Worm (Caenorhabditis elegans): ENCODE measurements around the gene lev-9.

The lev-9 gene

ce11 chrX:6253899-6254670, 37.4 kb downstream of the lev-9 start (continued):
- TF ChIP-seq mep-1 (tag; optimal IDR thresholded peaks at IDR 0.05) (peak; percentile 61), madf-5 (GFP tag; IDR thresholded peaks at IDR 0.05) (no peak), lin-29 (GFP tag; IDR thresholded peaks at IDR 0.05) (no peak), unc-130 (GFP tag; optimal IDR thresholded peaks at IDR 0.05) (no peak), fkh-10 (GFP tag; optimal IDR thresholded peaks at IDR 0.05) (no peak), attf-4 (tag; optimal IDR thresholded peaks at IDR 0.05) (no peak), F49E8.2 (tag; optimal IDR thresholded peaks at IDR 0.05; ENCODE audit: borderline replicate concordance) (no peak), unc-62 (GFP tag; optimal IDR thresholded peaks at IDR 0.05 in 1 of 2) (peak in 1 of 2 experiments; percentile 83), unc-62 (tag; optimal IDR thresholded peaks at IDR 0.05) (no peak), R02D3.7 (tag; optimal IDR thresholded peaks at IDR 0.05) (no peak), snpc-4 (tag; optimal IDR thresholded peaks at IDR 0.05) (no peak), nhr-76 (tag; optimal IDR thresholded peaks at IDR 0.05) (peak; percentile 42)

ce11 chrX:6253566-6253898, 38.0 kb downstream of the lev-9 start:
- TF ChIP-seq ZK546.5 (tag; optimal IDR thresholded peaks at IDR 0.05): no peak
- TF ChIP-seq lim-7 (GFP tag; IDR thresholded peaks at IDR 0.05): no peak
- no peak for TF ChIP-seq nhr-48 (tag; optimal IDR thresholded peaks at IDR 0.05)
- no peak for TF ChIP-seq nhr-10 (tag; optimal IDR thresholded peaks at IDR 0.05)
- no peak for TF ChIP-seq lin-13 (GFP tag; optimal IDR thresholded peaks at IDR 0.05)
- TF ChIP-seq daf-12 (tag; optimal IDR thresholded peaks at IDR 0.05): no peak
- TF ChIP-seq nhr-6 (tag; optimal IDR thresholded peaks at IDR 0.05): no peak
- no peak for TF ChIP-seq zfp-3 (GFP tag; conservative IDR thresholded peaks at IDR 0.05)
- no peak for TF ChIP-seq mxl-3 (GFP tag; optimal IDR thresholded peaks at IDR 0.05)
- TF ChIP-seq nhr-28 (tag; optimal IDR thresholded peaks at IDR 0.05): no peak
- TF ChIP-seq lir-3 (tag; optimal IDR thresholded peaks at IDR 0.05): no peak
- no peak for TF ChIP-seq ZK337.2 (GFP tag; IDR thresholded peaks at IDR 0.05)
- TF ChIP-seq snpc-1.2 (GFP tag; IDR thresholded peaks at IDR 0.05): no peak
- no peak for TF ChIP-seq spr-3 (GFP tag; optimal IDR thresholded peaks at IDR 0.05)
- peak; percentile 95 for TF ChIP-seq aha-1 (tag)
- TF ChIP-seq ceh-62 (tag; optimal IDR thresholded peaks at IDR 0.05): no peak
- TF ChIP-seq ces-1 (GFP tag; optimal IDR thresholded peaks at IDR 0.05): no peak
- TF ChIP-seq nhr-25 (tag; optimal IDR thresholded peaks at IDR 0.05; ENCODE audit: borderline replicate concordance, insufficient read depth): no peak
- TF ChIP-seq tra-1 (GFP tag; IDR thresholded peaks at IDR 0.05): 0 out of 2 replicates have a peak, but pooled peaks have one; percentile 33
- TF ChIP-seq daf-16 (GFP tag; optimal IDR thresholded peaks at IDR 0.05): no peak
- TF ChIP-seq daf-16 (tag; optimal IDR thresholded peaks at IDR 0.05): no peak
- no peak for TF ChIP-seq snpc-4 (tag; optimal IDR thresholded peaks at IDR 0.05)
- no peak for TF ChIP-seq arid-1 (GFP tag; conservative IDR thresholded peaks at IDR 0.05)
- no peak for TF ChIP-seq ceh-82 (tag; optimal IDR thresholded peaks at IDR 0.05)
- peak; percentile 87 for TF ChIP-seq nhr-77 (tag; optimal IDR thresholded peaks at IDR 0.05)
- TF ChIP-seq F26F4.8 (GFP tag; conservative IDR thresholded peaks at IDR 0.05): no peak
- no peak for TF ChIP-seq mes-2 (tag; optimal IDR thresholded peaks at IDR 0.05; ENCODE audit: poor library complexity, severe bottlenecking)
- TF ChIP-seq fos-1 (tag; optimal IDR thresholded peaks at IDR 0.05): peak; percentile 10
- TF ChIP-seq spr-1 (tag; optimal IDR thresholded peaks at IDR 0.05): no peak
- TF ChIP-seq daf-8 (GFP tag; IDR thresholded peaks at IDR 0.05): no peak
- TF ChIP-seq D1046.2 (GFP tag; IDR thresholded peaks at IDR 0.05): no peak
- no peak for TF ChIP-seq dve-1 (tag; optimal IDR thresholded peaks at IDR 0.05; ENCODE audit: insufficient read depth)
- no peak for TF ChIP-seq nhr-11 (tag; optimal IDR thresholded peaks at IDR 0.05)
- TF ChIP-seq zip-11 (GFP tag; IDR thresholded peaks at IDR 0.05): no peak
- TF ChIP-seq ceh-32 (tag; optimal IDR thresholded peaks at IDR 0.05; ENCODE audit: poor library complexity): no peak
- no peak for TF ChIP-seq hlh-11 (tag; optimal IDR thresholded peaks at IDR 0.05)
- TF ChIP-seq mep-1 (tag; optimal IDR thresholded peaks at IDR 0.05): peak; percentile 77
- no peak for TF ChIP-seq duxl-1 (tag; optimal IDR thresholded peaks at IDR 0.05; ENCODE audit: poor library complexity)
- no peak for TF ChIP-seq ama-1 (optimal IDR thresholded peaks at IDR 0.05)
- no peak for TF ChIP-seq fkh-10 (GFP tag; optimal IDR thresholded peaks at IDR 0.05)
- peak; percentile 47 for TF ChIP-seq T20F7.1 (GFP tag; optimal IDR thresholded peaks at IDR 0.05)
- no peak for TF ChIP-seq unc-62 (GFP tag; optimal IDR thresholded peaks at IDR 0.05 in 1 of 2)
- no peak for TF ChIP-seq unc-62 (tag; optimal IDR thresholded peaks at IDR 0.05)
